Fruit fly (Drosophila melanogaster): ENCODE measurements around the gene Ir67b.

- TF ChIP-seq insv (optimal IDR thresholded peaks at IDR 0.05): no peak
- no peak for TF ChIP-seq Sin3A (optimal IDR thresholded peaks at IDR 0.05)
- TF ChIP-seq Myc (optimal IDR thresholded peaks at IDR 0.05): no peak
- no peak for TF ChIP-seq ttk (optimal IDR thresholded peaks at IDR 0.05)
Measured at dm6 chr3L:10411611-10412010, 20.2 kb downstream of the Ir67b start.
